Fruit fly (Drosophila melanogaster) whole organism, pupa: Measurements from ENCODE around the gene CG3513.

ENCODE experiments used
- CG10348 ChIP-seq: fragments of 200-800 bp; sonication (Bioruptor generic); IDR thresholded peaks from 2 replicates; pipeline ENCODE4 v1.3.6; 2022; ENCODE audit warnings: missing biosample characterization, missing genetic modification characterization
- CG12605 ChIP-seq: fragments of 200-800 bp; sonication (Bioruptor generic); IDR thresholded peaks from 2 replicates; pipeline ENCODE4 v1.3.6; 2022; ENCODE audit warnings: missing biosample characterization, missing genetic modification characterization
- CG13204 ChIP-seq: fragments of 200-800 bp; sonication (Bioruptor generic); optimal IDR thresholded peaks from 2 replicates; lab custom pipeline; 2018; ENCODE audit warnings: missing biosample characterization, mild to moderate bottlenecking, missing genetic modification characterization, moderate library complexity
- CG14655 ChIP-seq: fragments of 200-800 bp; sonication (Bioruptor generic); optimal IDR thresholded peaks from 3 replicates; lab custom pipeline; 2017; ENCODE audit warnings: mild to moderate bottlenecking, missing biosample characterization, missing genetic modification reagents, missing genetic modification characterization
- CG15710 ChIP-seq: fragments of 200-800 bp; sonication (Bioruptor generic); optimal IDR thresholded peaks from 2 replicates; lab custom pipeline; 2018; ENCODE audit warnings: missing biosample characterization, mild to moderate bottlenecking, missing genetic modification characterization, moderate library complexity
- CG17806 ChIP-seq: fragments of 200-800 bp; sonication (Bioruptor generic); optimal IDR thresholded peaks from 2 replicates; lab custom pipeline; 2018; ENCODE audit warnings: missing biosample characterization, mild to moderate bottlenecking, missing genetic modification characterization, moderate library complexity
- CG32121 ChIP-seq: fragments of 200-800 bp; sonication (Bioruptor generic); IDR thresholded peaks from 2 replicates; pipeline ENCODE4 v1.3.6; 2022; ENCODE audit warnings: missing biosample characterization, missing genetic modification characterization
- CG34367 ChIP-seq: fragments of 200-800 bp; sonication (Bioruptor generic); optimal IDR thresholded peaks from 2 replicates; lab custom pipeline; 2018; ENCODE audit warnings: missing biosample characterization, mild to moderate bottlenecking, missing genetic modification characterization
- CG4496 ChIP-seq: fragments of 200-800 bp; sonication (Bioruptor generic); IDR thresholded peaks from 3 replicates; pipeline ENCODE4 v1.3.6; 2022; ENCODE audit warnings: missing biosample characterization, missing genetic modification characterization
- CG8159 ChIP-seq: fragments of 200-800 bp; sonication (Bioruptor generic); optimal IDR thresholded peaks from 3 replicates; lab custom pipeline; 2018; ENCODE audit warnings: missing biosample characterization, mild to moderate bottlenecking, missing genetic modification characterization, moderate library complexity
- CG8301 ChIP-seq: fragments of 200-800 bp; sonication (Bioruptor generic); optimal IDR thresholded peaks from 2 replicates; lab custom pipeline; 2018; ENCODE audit warnings: missing biosample characterization, mild to moderate bottlenecking, missing genetic modification characterization
- CG9948 ChIP-seq: fragments of 200-800 bp; sonication (Bioruptor generic); optimal IDR thresholded peaks from 2 replicates; lab custom pipeline; 2018; ENCODE audit warnings: missing biosample characterization, mild to moderate bottlenecking, missing genetic modification characterization, moderate library complexity
- D1 ChIP-seq: fragments of 200-800 bp; sonication (Bioruptor generic); optimal IDR thresholded peaks from 2 replicates; lab custom pipeline; 2018; ENCODE audit warnings: missing biosample characterization, mild to moderate bottlenecking, missing genetic modification characterization, moderate library complexity
- EcR ChIP-seq: fragments of 200-800 bp; sonication (Bioruptor generic); optimal IDR thresholded peaks from 3 replicates; lab custom pipeline; 2019; ENCODE audit warnings: missing biosample characterization, missing genetic modification characterization, mild to moderate bottlenecking, moderate library complexity, missing genetic modification reagents
- Ets98B ChIP-seq: fragments of 200-800 bp; sonication (Bioruptor generic); IDR thresholded peaks from 2 replicates; pipeline ENCODE4 v1.3.6; 2022; ENCODE audit warnings: missing biosample characterization, missing genetic modification characterization
- Pif1A ChIP-seq: fragments of 200-800 bp; sonication (Bioruptor generic); optimal IDR thresholded peaks from 3 replicates; lab custom pipeline; 2016; ENCODE audit warnings: missing biosample characterization, missing genetic modification characterization
- Pif1B ChIP-seq: fragments of 200-800 bp; sonication (Bioruptor generic); optimal IDR thresholded peaks from 3 replicates; lab custom pipeline; 2016; ENCODE audit warnings: missing biosample characterization, missing genetic modification characterization
- Snoo ChIP-seq: fragments of 200-800 bp; sonication (Bioruptor generic); optimal IDR thresholded peaks from 3 replicates; lab custom pipeline; 2017; ENCODE audit warnings: missing biosample characterization, mild to moderate bottlenecking, missing genetic modification characterization, inconsistent platforms
- fd96Ca ChIP-seq: fragments of 200-800 bp; sonication (Bioruptor generic); IDR thresholded peaks from 3 replicates; pipeline ENCODE4 v1.3.6; 2022; ENCODE audit warnings: missing biosample characterization, missing genetic modification characterization
- gl ChIP-seq: fragments of 200-800 bp; sonication (Bioruptor generic); optimal IDR thresholded peaks from 2 replicates; lab custom pipeline; 2018; ENCODE audit warnings: missing biosample characterization, mild to moderate bottlenecking, missing genetic modification characterization
- rn ChIP-seq: fragments of 200-800 bp; sonication (Bioruptor generic); IDR thresholded peaks from 2 replicates; pipeline ENCODE4 v1.3.6; 2022; ENCODE audit warnings: missing biosample characterization, missing genetic modification characterization

Gene CG3513

DNA sequence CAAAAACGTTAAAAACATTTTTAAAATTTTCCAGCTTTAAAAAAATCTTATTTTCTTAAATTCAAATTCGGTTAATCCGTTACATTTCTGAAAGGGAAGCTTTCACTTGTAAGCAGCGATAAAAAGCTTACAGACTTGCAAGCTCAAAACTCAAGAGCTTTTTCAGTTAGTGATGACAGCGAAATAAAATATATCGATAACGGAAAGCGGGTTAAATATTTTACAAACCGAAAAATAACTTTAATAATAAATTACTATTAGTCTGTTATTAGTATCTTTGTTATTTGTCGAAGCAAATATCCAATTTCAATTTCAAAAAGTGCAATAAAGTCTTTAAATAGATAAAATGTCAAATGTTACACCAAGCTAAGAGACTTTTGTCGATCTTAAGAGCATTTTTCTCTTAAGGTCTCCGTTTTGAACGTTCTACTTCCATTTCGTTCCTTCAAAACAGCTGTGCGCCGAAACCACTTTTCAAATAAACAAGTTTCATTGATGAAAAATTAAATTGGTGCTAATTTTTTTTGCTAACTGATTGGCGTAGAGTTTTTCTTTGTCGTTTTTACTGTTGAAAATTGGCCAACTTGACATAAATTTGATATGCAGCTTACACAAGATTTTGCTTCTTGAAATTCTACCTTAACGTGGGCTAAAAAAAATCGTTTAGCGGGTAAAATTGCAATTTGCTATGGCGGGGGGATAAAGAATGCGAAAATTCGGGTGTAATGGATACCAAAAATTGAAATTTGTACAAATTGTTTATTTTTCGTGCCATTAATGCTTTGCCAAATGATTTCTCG, 44.6 kb downstream of the CG3513 start:
- TF ChIP-seq CG15710 (tag; lab: Kevin White, UChicago) (no peak), rn (GFP tag; lab: Robert Waterston, UW) (no peak), CG9948 (tag; lab: Kevin White, UChicago) (no peak), CG32121 (GFP tag; lab: Robert Waterston, UW) (no peak), CG8159 (tag; lab: Kevin White, UChicago) (no peak), Ets98B (no peak), CG10348 (no peak), CG13204 (GFP tag; lab: Kevin White, UChicago) (no peak), CG34367 (tag; lab: Kevin White, UChicago) (no peak), CG12605 (no peak)

DNA sequence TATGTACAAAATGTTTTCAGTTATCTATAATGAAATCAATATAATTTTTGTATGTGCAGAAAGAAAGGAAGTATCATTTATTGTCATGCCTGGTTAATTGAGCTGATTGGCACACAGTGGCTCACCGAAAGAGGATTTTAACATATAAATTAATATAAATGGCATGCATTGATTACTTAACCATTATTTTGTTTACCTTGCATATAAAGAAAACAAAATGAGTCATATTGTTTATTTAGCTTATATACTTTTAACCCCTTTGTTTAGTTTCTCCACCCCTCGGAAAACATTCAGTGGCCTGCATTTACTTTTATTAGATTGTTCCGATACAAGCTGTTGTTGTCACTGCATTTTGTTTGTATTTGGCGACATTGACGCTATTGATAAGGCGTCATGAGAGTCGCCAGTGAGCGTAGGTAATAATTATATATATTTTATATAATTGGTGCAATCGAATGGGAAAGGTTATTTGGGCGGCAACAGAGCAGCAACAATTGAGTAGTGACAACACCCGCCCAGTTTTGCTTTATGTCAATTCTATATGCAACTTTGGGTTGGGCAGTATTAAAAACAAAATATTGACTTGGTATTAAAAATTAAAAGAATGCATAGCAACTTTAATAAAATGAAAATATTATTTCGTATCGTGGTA, 45.3 kb downstream of the CG3513 start:
- TF ChIP-seq CG8301 (tag; lab: Kevin White, UChicago), result peak; percentile 34
- peak; percentile 29 for TF ChIP-seq Snoo
- TF ChIP-seq CG13204 (GFP tag; lab: Kevin White, UChicago), result no peak
- peak; percentile 14 for TF ChIP-seq Pif1B (GFP tag; lab: Kevin White, UChicago)
- peak; percentile 78 for TF ChIP-seq Ets98B
- TF ChIP-seq CG32121 (GFP tag; lab: Robert Waterston, UW), result peak; percentile 82
- peak; percentile 22; the same call in 1 of the 3 replicates for TF ChIP-seq fd96Ca (GFP tag; lab: Robert Waterston, UW)
- no peak for TF ChIP-seq CG8159 (tag; lab: Kevin White, UChicago)
- TF ChIP-seq CG15710 (tag; lab: Kevin White, UChicago), result peak; percentile 43
- peak; percentile 56 for TF ChIP-seq CG14655 (GFP tag; lab: Kevin White, UChicago)
- TF ChIP-seq CG4496 (GFP tag; lab: Robert Waterston, UW), result peak; percentile 84
- peak; percentile 58 for TF ChIP-seq CG12605
- TF ChIP-seq Pif1A (GFP tag; lab: Kevin White, UChicago), result peak; percentile 25
- TF ChIP-seq gl, result no peak
- no peak for TF ChIP-seq CG17806
- TF ChIP-seq CG9948 (tag; lab: Kevin White, UChicago), result peak; percentile 23

DNA sequence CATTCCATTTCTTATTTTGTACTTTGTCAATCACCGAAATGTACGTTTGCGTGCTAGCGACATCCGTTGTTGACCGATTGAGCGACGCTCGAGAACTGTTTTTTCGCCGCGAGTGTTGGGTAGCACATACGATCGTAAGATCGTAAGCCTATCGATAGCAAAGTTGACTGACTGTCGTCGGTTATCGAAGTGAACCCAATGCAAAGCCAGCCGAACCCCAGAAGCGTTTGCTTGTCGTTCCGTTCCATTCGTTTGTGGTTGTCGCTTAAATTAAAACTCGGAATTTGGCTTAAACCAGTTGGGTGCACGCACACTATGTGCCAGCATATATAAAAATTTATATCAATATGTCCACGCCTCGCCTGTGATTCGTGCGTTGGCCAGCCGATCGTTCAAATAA, 46.9 kb downstream of the CG3513 start:
- no peak for TF ChIP-seq CG13204 (GFP tag; lab: Kevin White, UChicago)
- TF ChIP-seq gl, result no peak
- no peak for TF ChIP-seq CG34367 (tag; lab: Kevin White, UChicago)
- no peak for TF ChIP-seq CG12605
- no peak for TF ChIP-seq CG14655 (GFP tag; lab: Kevin White, UChicago)
- TF ChIP-seq CG10348, result no peak
- no peak for TF ChIP-seq Pif1B (GFP tag; lab: Kevin White, UChicago)
- no peak for TF ChIP-seq CG8301 (tag; lab: Kevin White, UChicago)
- no peak for TF ChIP-seq CG32121 (GFP tag; lab: Robert Waterston, UW)

DNA sequence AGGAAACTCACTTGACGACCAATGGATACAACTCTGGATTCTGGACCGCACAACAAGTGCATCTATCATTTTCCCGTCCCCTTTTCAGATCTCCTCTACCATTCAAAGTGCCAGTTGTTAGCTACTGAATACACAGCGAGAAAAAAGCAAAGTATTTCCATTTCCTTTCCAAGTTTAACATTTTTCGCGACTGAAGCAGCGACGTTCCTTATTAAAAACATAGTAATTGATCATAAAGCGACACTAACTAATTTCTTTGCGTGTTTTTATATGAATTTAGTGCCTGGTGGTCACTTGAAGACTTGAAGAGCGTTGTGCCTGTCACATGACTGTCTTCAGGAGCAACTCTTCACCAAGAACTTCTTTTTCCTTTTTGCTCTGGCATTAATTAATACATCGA, 47.6 kb downstream of the CG3513 start:
- TF ChIP-seq gl, result no peak
- TF ChIP-seq fd96Ca (GFP tag; lab: Robert Waterston, UW), result peak; percentile 49; the same call in 1 of the 3 replicates
- TF ChIP-seq Pif1B (GFP tag; lab: Kevin White, UChicago), result peak; percentile 22
- no peak for TF ChIP-seq CG12605
- TF ChIP-seq CG34367 (tag; lab: Kevin White, UChicago), result no peak
- peak; percentile 47 for TF ChIP-seq Pif1A (GFP tag; lab: Kevin White, UChicago)
- no peak for TF ChIP-seq EcR (GFP tag; lab: Kevin White, UChicago)
- TF ChIP-seq rn (GFP tag; lab: Robert Waterston, UW), result no peak
- TF ChIP-seq CG13204 (GFP tag; lab: Kevin White, UChicago), result no peak
- TF ChIP-seq CG14655 (GFP tag; lab: Kevin White, UChicago), result peak; percentile 71
- TF ChIP-seq D1 (tag; lab: Kevin White, UChicago), result no peak
- TF ChIP-seq CG9948 (tag; lab: Kevin White, UChicago), result peak; percentile 18
- TF ChIP-seq CG15710 (tag; lab: Kevin White, UChicago), result no peak
- TF ChIP-seq CG10348, result no peak
- no peak for TF ChIP-seq CG8159 (tag; lab: Kevin White, UChicago)
- TF ChIP-seq Snoo, result no peak
- TF ChIP-seq CG4496 (GFP tag; lab: Robert Waterston, UW), result peak; percentile 49; the same call in 1 of the 3 replicates
- TF ChIP-seq CG17806, result peak; percentile 19
- TF ChIP-seq CG8301 (tag; lab: Kevin White, UChicago), result peak; percentile 73
- no peak for TF ChIP-seq CG32121 (GFP tag; lab: Robert Waterston, UW)
- TF ChIP-seq Ets98B, result peak; percentile 49
